Worm (Caenorhabditis elegans): ENCODE measurements around the gene F08C6.18.
A peak's percentile ranks its signal among the peaks of the same experiment; 100 is the strongest.

F08C6.18 gene

DNA sequence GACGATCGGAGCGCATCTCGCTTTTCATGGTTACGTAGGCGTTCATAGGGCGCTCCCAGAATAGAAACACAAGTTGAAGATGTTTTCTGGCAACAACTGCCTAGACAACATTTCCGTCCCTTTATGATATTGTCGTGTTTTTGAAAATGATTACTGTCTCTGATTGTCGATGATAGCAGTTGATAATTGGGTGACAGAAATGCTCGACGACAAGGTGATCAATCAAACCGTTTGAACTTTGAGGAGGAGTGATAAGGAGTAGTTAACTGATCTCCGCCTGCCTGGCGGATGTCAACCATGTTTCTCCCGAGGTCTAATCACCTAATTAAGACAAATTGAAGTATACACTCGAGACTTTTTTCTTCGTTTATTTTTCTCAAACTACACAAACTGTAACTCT, 10.5 kb upstream of the F08C6.18 start:
- TF ChIP-seq lin-39 (tag; optimal IDR thresholded peaks at IDR 0.05) (no peak), unc-62 (GFP tag; optimal IDR thresholded peaks at IDR 0.05 in 1 of 2) (peak in 1 of 2 experiments; percentile 95), unc-62 (tag; optimal IDR thresholded peaks at IDR 0.05) (no peak)

DNA sequence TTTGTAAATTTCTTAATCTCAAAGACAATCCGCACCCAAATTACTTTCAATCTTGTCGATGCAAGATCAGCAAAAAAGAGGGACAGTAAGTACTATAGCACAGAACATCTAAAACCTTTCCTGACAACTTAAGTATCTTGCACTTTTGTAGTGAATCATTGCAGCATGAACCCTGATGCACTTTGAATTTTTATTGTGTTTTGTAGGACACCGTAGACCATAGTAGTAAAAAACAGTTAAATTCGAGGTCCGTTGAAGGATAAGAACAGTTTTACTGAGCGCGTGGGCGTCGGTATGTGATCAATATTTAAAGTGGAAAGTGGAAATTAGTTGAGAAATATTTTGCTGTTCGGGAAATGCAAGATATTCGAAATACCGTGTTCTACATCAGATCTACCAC, 8.8 kb upstream of the F08C6.18 start:
- TF ChIP-seq zfp-2 (tag; optimal IDR thresholded peaks at IDR 0.05) = no peak
- peak in 1 of 2 experiments; percentile 91 for TF ChIP-seq unc-62 (GFP tag; optimal IDR thresholded peaks at IDR 0.05 in 1 of 2)
- TF ChIP-seq unc-62 (tag; optimal IDR thresholded peaks at IDR 0.05) = no peak

DNA sequence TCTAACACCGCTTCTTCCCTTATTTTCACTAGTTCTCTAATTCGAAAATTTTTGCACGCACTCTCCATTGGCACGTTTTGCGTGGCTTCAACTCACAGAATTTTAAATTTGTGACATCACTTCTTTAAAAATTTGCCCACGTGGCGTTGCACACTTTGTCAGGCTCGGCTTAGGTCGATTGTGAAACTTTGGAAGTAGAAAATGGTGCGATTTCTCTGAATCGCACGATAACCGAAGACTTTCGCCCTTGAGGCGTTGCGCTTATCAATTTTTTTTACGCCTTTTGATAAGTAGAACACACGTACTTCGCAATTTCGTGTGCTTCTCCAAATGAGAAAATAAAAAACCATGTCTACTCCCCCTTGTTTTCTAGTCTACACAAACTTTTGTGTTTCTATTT, 4.9 kb upstream of the F08C6.18 start:
- TF ChIP-seq hlh-11 (tag; optimal IDR thresholded peaks at IDR 0.05) (peak; percentile 75), saeg-2 (GFP tag; IDR thresholded peaks at IDR 0.05) (no peak), F10B5.3 (tag; optimal IDR thresholded peaks at IDR 0.05) (no peak), egl-27 (tag; optimal IDR thresholded peaks at IDR 0.05) (no peak), pqm-1 (tag; optimal IDR thresholded peaks at IDR 0.05) (peak; percentile 88), zfp-3 (GFP tag; conservative IDR thresholded peaks at IDR 0.05) (peak; percentile 58; the same call in 1 of the 2 replicates), hlh-30 (tag; optimal IDR thresholded peaks at IDR 0.05; ENCODE audit: insufficient read depth) (peak; percentile 47), aha-1 (tag) (peak; percentile 94), hmg-1.1 (GFP tag; IDR thresholded peaks at IDR 0.05) (0 out of 2 replicates have a peak, but pooled peaks have one; percentile 12), mdl-1 (tag; optimal IDR thresholded peaks at IDR 0.05) (peak in 1 of 2 experiments; percentile 83), mdt-29 (GFP tag; IDR thresholded peaks at IDR 0.05) (peak; percentile 73), dmd-6 (GFP tag; IDR thresholded peaks at IDR 0.05) (peak; percentile 96), php-3 (GFP tag; IDR thresholded peaks at IDR 0.05) (0 out of 2 replicates have a peak, but pooled peaks have one; percentile 49), fos-1 (tag; optimal IDR thresholded peaks at IDR 0.05) (no peak), dpl-1 (GFP tag; optimal IDR thresholded peaks at IDR 0.05) (no peak), mep-1 (tag; optimal IDR thresholded peaks at IDR 0.05) (peak; percentile 32), nhr-28 (tag; optimal IDR thresholded peaks at IDR 0.05) (peak; percentile 85), pha-4 (GFP tag; IDR thresholded peaks at IDR 0.05) (peak; percentile 48; the same call in 1 of the 2 replicates), pha-4 (tag; optimal IDR thresholded peaks at IDR 0.05) (no peak), mxl-3 (GFP tag; optimal IDR thresholded peaks at IDR 0.05) (peak; percentile 69), daf-16 (GFP tag; optimal IDR thresholded peaks at IDR 0.05) (no peak), daf-16 (tag; optimal IDR thresholded peaks at IDR 0.05) (peak; percentile 57), ztf-7 (tag; optimal IDR thresholded peaks at IDR 0.05) (no peak), dve-1 (tag; optimal IDR thresholded peaks at IDR 0.05; ENCODE audit: insufficient read depth) (peak; percentile 45), ztf-11 (tag; optimal IDR thresholded peaks at IDR 0.05) (no peak), ceh-32 (tag; optimal IDR thresholded peaks at IDR 0.05; ENCODE audit: poor library complexity) (no peak), madf-9 (GFP tag; conservative IDR thresholded peaks at IDR 0.05) (no peak), tra-1 (GFP tag; IDR thresholded peaks at IDR 0.05) (peak; percentile 81), lsy-2 (tag; optimal IDR thresholded peaks at IDR 0.05) (peak in 1 of 2 experiments; percentile 30), snpc-1.2 (GFP tag; IDR thresholded peaks at IDR 0.05) (no peak)

DNA sequence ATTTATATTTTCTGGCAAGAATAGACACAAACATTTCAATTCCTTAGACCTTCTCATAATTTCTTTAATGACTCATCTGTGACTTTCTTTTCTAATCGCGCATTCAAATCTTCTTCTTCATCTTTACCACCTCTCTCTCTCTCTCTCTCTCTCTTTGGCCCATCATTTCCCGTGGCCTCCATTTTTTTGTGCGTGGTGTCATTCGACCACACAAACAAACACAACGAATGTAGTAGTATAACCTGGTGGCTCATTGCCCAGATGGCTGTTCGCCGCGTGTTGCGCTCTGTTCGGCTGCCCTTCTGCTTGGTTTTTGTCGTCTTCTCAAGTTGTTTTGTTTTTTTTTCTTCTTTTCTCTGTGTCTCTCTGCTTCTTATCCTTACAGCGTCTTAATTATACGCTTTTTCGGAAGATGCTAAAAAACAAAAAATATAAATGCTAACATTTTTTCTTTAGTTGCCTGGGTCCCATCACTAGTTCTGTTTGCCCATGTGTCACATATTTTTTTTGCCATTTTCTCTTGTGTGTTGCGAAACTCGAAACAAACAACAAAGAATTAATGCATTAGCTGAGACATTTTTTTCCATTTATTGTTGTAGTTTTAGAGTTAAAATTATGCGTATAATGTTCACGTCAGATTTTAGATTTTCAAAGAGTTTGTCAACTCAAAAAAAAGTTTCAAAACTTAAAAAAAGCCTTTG, 4.2 kb upstream of the F08C6.18 start:
- peak; percentile 58 for TF ChIP-seq hlh-11 (tag; optimal IDR thresholded peaks at IDR 0.05)
- TF ChIP-seq mep-1 (tag; optimal IDR thresholded peaks at IDR 0.05) = peak; percentile 68
- peak in 1 of 2 experiments; percentile 28 for TF ChIP-seq unc-62 (GFP tag; optimal IDR thresholded peaks at IDR 0.05 in 1 of 2)
- TF ChIP-seq unc-62 (tag; optimal IDR thresholded peaks at IDR 0.05) = no peak
- TF ChIP-seq mdl-1 (tag; optimal IDR thresholded peaks at IDR 0.05) = peak in 1 of 2 experiments; percentile 46
- TF ChIP-seq ztf-7 (tag; optimal IDR thresholded peaks at IDR 0.05) = peak; percentile 13
- peak; percentile 48 for TF ChIP-seq nhr-28 (tag; optimal IDR thresholded peaks at IDR 0.05)
- no peak for TF ChIP-seq sdz-12 (GFP tag; optimal IDR thresholded peaks at IDR 0.05)
- TF ChIP-seq lir-3 (tag; optimal IDR thresholded peaks at IDR 0.05) = no peak
- peak; percentile 35 for TF ChIP-seq nhr-6 (tag; optimal IDR thresholded peaks at IDR 0.05)
- TF ChIP-seq daf-16 (GFP tag; optimal IDR thresholded peaks at IDR 0.05) = peak in 1 of 2 experiments; percentile 19
- TF ChIP-seq daf-16 (tag; optimal IDR thresholded peaks at IDR 0.05) = no peak
- TF ChIP-seq hlh-30 (tag; optimal IDR thresholded peaks at IDR 0.05; ENCODE audit: insufficient read depth) = peak; percentile 38
- TF ChIP-seq F26F4.8 (GFP tag; conservative IDR thresholded peaks at IDR 0.05) = no peak
- no peak for TF ChIP-seq php-3 (GFP tag; IDR thresholded peaks at IDR 0.05)
- TF ChIP-seq dmd-6 (GFP tag; IDR thresholded peaks at IDR 0.05) = 0 out of 2 replicates have a peak, but pooled peaks have one; percentile 22

All from whole organism, L4 larva.